Worm (Caenorhabditis elegans) whole organism, L1 larva: ENCODE measurements around the gene F59B10.2.

Source experiments
- C34B4.2 ChIP-seq: sonication (generic microtip); optimal IDR thresholded peaks from 2 replicates; lab custom pipeline; 2017; ENCODE audit warnings: mild to moderate bottlenecking, missing genetic modification characterization, missing compliant biosample characterization
- Y116A8C.19 ChIP-seq: sonication (generic microtip); optimal IDR thresholded peaks from 2 replicates; lab custom pipeline; 2016; ENCODE audit warnings: missing compliant biosample characterization, missing genetic modification characterization, borderline replicate concordance
- blmp-1 ChIP-seq: fragments of 150-350 bp; optimal IDR thresholded peaks from 2 replicates; lab custom pipeline; 2014; ENCODE audit warnings: missing biosample characterization, missing genetic modification characterization
- ceh-63 ChIP-seq: fragments of 200-800 bp; sonication (Bioruptor generic); optimal IDR thresholded peaks from 2 replicates; lab custom pipeline; 2018; ENCODE audit warnings: mild to moderate bottlenecking, missing genetic modification characterization, missing compliant biosample characterization
- ceh-8 ChIP-seq: fragments of 200-800 bp; sonication (Bioruptor generic); optimal IDR thresholded peaks from 2 replicates; lab custom pipeline; 2018; ENCODE audit warnings: mild to moderate bottlenecking, missing genetic modification characterization, moderate library complexity, missing compliant biosample characterization
- ceh-88 ChIP-seq: fragments of 200-800 bp; sonication (Bioruptor generic); IDR thresholded peaks from 2 replicates; pipeline ENCODE4 v1.3.6; 2022; ENCODE audit warnings: missing genetic modification characterization, missing compliant biosample characterization
- ceh-90 ChIP-seq: sonication (generic microtip); optimal IDR thresholded peaks from 2 replicates; lab custom pipeline; 2016; ENCODE audit warnings: missing genetic modification characterization, missing compliant biosample characterization
- dsc-1 ChIP-seq: sonication (generic microtip); optimal IDR thresholded peaks from 2 replicates; lab custom pipeline; 2016; ENCODE audit warnings: mild to moderate bottlenecking, missing genetic modification characterization, missing compliant biosample characterization
- egl-27 ChIP-seq, 2 experiments: fragments of 150-350 bp in 1 of 2; sonication (generic microtip); optimal IDR thresholded peaks; 3 replicates each; lab custom pipeline; 2017 to 2018; ENCODE audit warnings: missing biosample characterization in 2 of 2, missing genetic modification characterization in 2 of 2, missing genetic modification reagents in 2 of 2
- elt-3 ChIP-seq, 6 experiments: fragments of 150-350 bp in 1 of 6; sonication (generic microtip); optimal IDR thresholded peaks; 2 replicates each; lab custom pipeline; 2017 to 2018; ENCODE audit warnings: missing biosample characterization in 6 of 6, missing genetic modification characterization in 6 of 6, inconsistent platforms in 1 of 6
- ets-5 ChIP-seq: fragments of 200-800 bp; sonication (Bioruptor generic); IDR thresholded peaks from 2 replicates; pipeline ENCODE4 v1.3.6; 2022; ENCODE audit warnings: missing genetic modification characterization, missing compliant biosample characterization
- fos-1 ChIP-seq: fragments of 150-350 bp; optimal IDR thresholded peaks from 2 replicates; lab custom pipeline; 2014; ENCODE audit warnings: missing biosample characterization, missing genetic modification characterization
- grh-1 ChIP-seq: fragments of 200-800 bp; sonication (Bioruptor generic); IDR thresholded peaks from 2 replicates; pipeline ENCODE4 v1.3.6; 2022; ENCODE audit warnings: missing genetic modification reagents, missing genetic modification characterization, missing compliant biosample characterization
- hpl-2 ChIP-seq: fragments of 150-350 bp; optimal IDR thresholded peaks from 2 replicates; lab custom pipeline; 2014; ENCODE audit warnings: missing biosample characterization, missing genetic modification reagents, missing genetic modification characterization
- isw-1 ChIP-seq: fragments of 200-800 bp; sonication (Bioruptor generic); IDR thresholded peaks from 2 replicates; pipeline ENCODE4 v1.3.6; 2022; ENCODE audit warnings: missing genetic modification characterization, missing compliant biosample characterization
- lin-14 ChIP-seq: fragments of 200-800 bp; sonication (Bioruptor generic); optimal IDR thresholded peaks from 2 replicates; lab custom pipeline; 2018; ENCODE audit warnings: mild to moderate bottlenecking, missing genetic modification characterization, moderate library complexity, missing compliant biosample characterization
- lin-39 ChIP-seq: fragments of 150-350 bp; optimal IDR thresholded peaks from 2 replicates; lab custom pipeline; 2014; ENCODE audit warnings: missing biosample characterization, missing genetic modification reagents, missing genetic modification characterization
- lir-3 ChIP-seq: sonication (generic microtip); optimal IDR thresholded peaks from 2 replicates; lab custom pipeline; 2016; ENCODE audit warnings: mild to moderate bottlenecking, missing genetic modification characterization, moderate library complexity, missing compliant biosample characterization; ENCODE audit not compliant: poor library complexity
- lsy-2 ChIP-seq, 2 experiments: fragments of 150-350 bp; optimal IDR thresholded peaks; 2 replicates each; lab custom pipeline; 2014; ENCODE audit warnings: missing biosample characterization in 2 of 2, missing genetic modification characterization in 2 of 2
- mab-9 ChIP-seq: fragments of 200-800 bp; sonication (Bioruptor generic); IDR thresholded peaks from 2 replicates; pipeline ENCODE4 v1.3.6; 2022; ENCODE audit warnings: missing genetic modification reagents, missing genetic modification characterization, missing compliant biosample characterization
- mef-2 ChIP-seq: fragments of 150-350 bp; optimal IDR thresholded peaks from 2 replicates; lab custom pipeline; 2014; ENCODE audit warnings: missing biosample characterization, missing genetic modification characterization
- nhr-11 ChIP-seq: fragments of 150-350 bp; optimal IDR thresholded peaks from 2 replicates; lab custom pipeline; 2014; ENCODE audit warnings: missing biosample characterization, missing genetic modification characterization
- nhr-19 ChIP-seq: fragments of 200-800 bp; sonication (Bioruptor generic); conservative IDR thresholded peaks from 2 replicates; pipeline ENCODE4 v1.3.6; 2022; ENCODE audit warnings: missing genetic modification characterization, missing compliant biosample characterization
- nhr-237 ChIP-seq: fragments of 150-350 bp; optimal IDR thresholded peaks from 2 replicates; lab custom pipeline; 2014; ENCODE audit warnings: missing biosample characterization, missing genetic modification characterization
- nhr-47 ChIP-seq: sonication (generic microtip); optimal IDR thresholded peaks from 2 replicates; lab custom pipeline; 2016; ENCODE audit warnings: mild to moderate bottlenecking, missing genetic modification characterization, moderate library complexity, missing compliant biosample characterization
- nhr-71 ChIP-seq: sonication (generic microtip); optimal IDR thresholded peaks from 2 replicates; lab custom pipeline; 2016; ENCODE audit warnings: mild to moderate bottlenecking, missing genetic modification characterization, moderate library complexity, missing compliant biosample characterization
- nhr-76 ChIP-seq: sonication (generic microtip); optimal IDR thresholded peaks from 2 replicates; lab custom pipeline; 2017; ENCODE audit warnings: missing biosample characterization, missing genetic modification characterization
- nhr-77 ChIP-seq: fragments of 150-350 bp; optimal IDR thresholded peaks from 2 replicates; lab custom pipeline; 2014; ENCODE audit warnings: missing biosample characterization, missing genetic modification characterization
- pag-3 ChIP-seq: sonication (generic microtip); optimal IDR thresholded peaks from 2 replicates; lab custom pipeline; 2017; ENCODE audit warnings: missing genetic modification characterization, mild to moderate bottlenecking, missing compliant biosample characterization, antibody characterized with exemption, borderline replicate concordance; ENCODE audit not compliant: insufficient read depth
- pqm-1 ChIP-seq: sonication (generic microtip); optimal IDR thresholded peaks from 3 replicates; lab custom pipeline; 2017; ENCODE audit warnings: missing biosample characterization, missing genetic modification characterization
- rnt-1 ChIP-seq: sonication (generic microtip); optimal IDR thresholded peaks from 2 replicates; lab custom pipeline; 2016; ENCODE audit warnings: mild to moderate bottlenecking, missing genetic modification characterization, moderate library complexity, missing compliant biosample characterization
- snu-23 ChIP-seq: sonication (generic microtip); optimal IDR thresholded peaks from 2 replicates; lab custom pipeline; 2016; ENCODE audit warnings: missing genetic modification characterization, missing compliant biosample characterization
- tbx-2 ChIP-seq: sonication (generic microtip); optimal IDR thresholded peaks from 2 replicates; lab custom pipeline; 2016; ENCODE audit warnings: missing genetic modification characterization, missing compliant biosample characterization
- tlp-1 ChIP-seq: fragments of 150-350 bp; optimal IDR thresholded peaks from 2 replicates; lab custom pipeline; 2014; ENCODE audit warnings: missing biosample characterization, missing genetic modification characterization
- unc-62 ChIP-seq: fragments of 150-350 bp; optimal IDR thresholded peaks from 2 replicates; lab custom pipeline; 2014; ENCODE audit warnings: missing biosample characterization, missing genetic modification reagents, missing genetic modification characterization
- unc-98 ChIP-seq: fragments of 200-800 bp; sonication (Bioruptor generic); IDR thresholded peaks from 2 replicates; pipeline ENCODE4 v1.3.6; 2022; ENCODE audit warnings: missing genetic modification characterization, missing compliant biosample characterization
- xbp-1 ChIP-seq: sonication (generic microtip); optimal IDR thresholded peaks from 2 replicates; lab custom pipeline; 2016; ENCODE audit warnings: missing genetic modification characterization, missing compliant biosample characterization
- zip-4 ChIP-seq: fragments of 200-800 bp; sonication (Bioruptor generic); optimal IDR thresholded peaks from 2 replicates; lab custom pipeline; 2018; ENCODE audit warnings: mild to moderate bottlenecking, missing genetic modification characterization, moderate library complexity, missing compliant biosample characterization

The F59B10.2 gene

ce11 chrII:10515422-10515821 is 5.8 kb upstream of the F59B10.2 start (continued):
- TF ChIP-seq lir-3 (tag; lab: Kevin White, UChicago), result no peak
- no peak for TF ChIP-seq dsc-1 (tag; lab: Kevin White, UChicago)
- no peak for TF ChIP-seq tbx-2 (tag; lab: Kevin White, UChicago)
- TF ChIP-seq nhr-19 (GFP tag; lab: Robert Waterston, UW), result no peak
- no peak for TF ChIP-seq grh-1 (GFP tag; lab: Robert Waterston, UW)
- TF ChIP-seq lsy-2 (tag; optimal IDR thresholded peaks at IDR 0.05; lab: Kevin White, UChicago), result peak in 1 of 2 experiments; percentile 22
- TF ChIP-seq lin-14, result peak; percentile 49
- no peak for TF ChIP-seq pag-3 (tag; lab: Kevin White, UChicago)
- no peak for TF ChIP-seq tlp-1 (tag; lab: Kevin White, UChicago)
- no peak for TF ChIP-seq zip-4 (GFP tag; lab: Kevin White, UChicago)
- peak; percentile 19 for TF ChIP-seq nhr-71 (tag; lab: Kevin White, UChicago)
- TF ChIP-seq nhr-76 (tag; lab: Kevin White, UChicago), result no peak
- no peak for TF ChIP-seq unc-98 (GFP tag; lab: Robert Waterston, UW)
- TF ChIP-seq ets-5, result no peak
- TF ChIP-seq nhr-77 (tag; lab: Kevin White, UChicago), result no peak
- TF ChIP-seq nhr-237 (tag; lab: Kevin White, UChicago), result no peak
- peak; percentile 54 for TF ChIP-seq blmp-1 (tag; lab: Kevin White, UChicago)
- TF ChIP-seq elt-3 (tag; optimal IDR thresholded peaks at IDR 0.05; lab: Kevin White, UChicago), result peak in 5 of 6 experiments; percentile 16 to 91 (median 89)
- no peak for TF ChIP-seq isw-1
- no peak for TF ChIP-seq mab-9 (GFP tag; lab: Robert Waterston, UW)
- TF ChIP-seq C34B4.2, result no peak
- no peak for TF ChIP-seq ceh-90 (tag; lab: Kevin White, UChicago)
- TF ChIP-seq ceh-88, result no peak
- no peak for TF ChIP-seq unc-62
- no peak for TF ChIP-seq Y116A8C.19 (tag; lab: Kevin White, UChicago)
- TF ChIP-seq pqm-1 (tag; lab: Kevin White, UChicago), result no peak
- TF ChIP-seq, all 84 proteins: peak for 9

ce11 chrII:10513377-10513776 is 3.7 kb upstream of the F59B10.2 start:
- TF ChIP-seq rnt-1 (tag; lab: Kevin White, UChicago) (no peak), fos-1 (tag; lab: Kevin White, UChicago) (no peak), dsc-1 (tag; lab: Kevin White, UChicago) (no peak), ceh-63 (GFP tag; lab: Kevin White, UChicago) (no peak), xbp-1 (tag; lab: Kevin White, UChicago) (no peak), ceh-8 (GFP tag; lab: Kevin White, UChicago) (no peak), nhr-47 (tag; lab: Kevin White, UChicago) (no peak), egl-27 (tag; optimal IDR thresholded peaks at IDR 0.05; lab: Kevin White, UChicago) (no peak), Y116A8C.19 (tag; lab: Kevin White, UChicago) (no peak), lir-3 (tag; lab: Kevin White, UChicago) (no peak), ets-5 (no peak)

- TF ChIP-seq dsc-1 (tag; lab: Kevin White, UChicago), result no peak
- TF ChIP-seq isw-1, result no peak
- TF ChIP-seq snu-23 (GFP tag; lab: Kevin White, UChicago), result no peak
- no peak for TF ChIP-seq ets-5
- no peak for TF ChIP-seq mef-2 (tag; lab: Kevin White, UChicago)
- no peak for TF ChIP-seq hpl-2
- TF ChIP-seq grh-1 (GFP tag; lab: Robert Waterston, UW), result no peak
- no peak for TF ChIP-seq mab-9 (GFP tag; lab: Robert Waterston, UW)
- no peak for TF ChIP-seq nhr-11 (tag; lab: Kevin White, UChicago)
- TF ChIP-seq lin-39 (tag; lab: Kevin White, UChicago), result no peak
- TF ChIP-seq ceh-63 (GFP tag; lab: Kevin White, UChicago), result no peak
- no peak for TF ChIP-seq rnt-1 (tag; lab: Kevin White, UChicago)
Measured at ce11 chrII:10510242-10510641, 596 bp upstream of the F59B10.2 start, which contains the start of gene F59B10.3. F59B10.3 (plus strand) TSS chrII:10510542.
